Worm (Caenorhabditis elegans): Measurements from ENCODE around the gene unc-17.
"Not testable (repeated sequence)": the region's sequence is repeated elsewhere in the genome, so short reads cannot be mapped to it uniquely, and the experiment has no call there.

Gene unc-17

ce11 chrIV:3593513-3593912 lies 31.0 kb downstream of the unc-17 start, which contains the start of gene taf-2:
Gene taf-2 (minus strand): TSS chrIV:3593613.
- no peak for TF ChIP-seq flt-1 (GFP tag; IDR thresholded peaks at IDR 0.05)
- no peak for TF ChIP-seq ref-1 (GFP tag; conservative IDR thresholded peaks at IDR 0.05)
- TF ChIP-seq tab-1 (GFP tag; IDR thresholded peaks at IDR 0.05) = no peak
- no peak for TF ChIP-seq med-1 (GFP tag; optimal IDR thresholded peaks at IDR 0.05; ENCODE audit: insufficient read depth)
- no peak for TF ChIP-seq cog-1 (tag; optimal IDR thresholded peaks at IDR 0.05)
- TF ChIP-seq ztf-23 (GFP tag; IDR thresholded peaks at IDR 0.05) = no peak
- TF ChIP-seq T22C8.4 (GFP tag; IDR thresholded peaks at IDR 0.05) = no peak
- no peak for TF ChIP-seq klf-2 (GFP tag; conservative IDR thresholded peaks at IDR 0.05)

- no peak for TF ChIP-seq ztf-23 (GFP tag; IDR thresholded peaks at IDR 0.05)
Measured at ce11 chrIV:3590821-3591220, 33.7 kb downstream of the unc-17 start.

ce11 chrIV:3582806-3583205 lies 41.7 kb downstream of the unc-17 start, which contains the start of gene blos-7:
Gene blos-7 (minus strand): TSS chrIV:3582906.
- TF ChIP-seq T22C8.4 (GFP tag; IDR thresholded peaks at IDR 0.05); tab-1 (GFP tag; IDR thresholded peaks at IDR 0.05); med-1 (GFP tag; optimal IDR thresholded peaks at IDR 0.05; ENCODE audit: insufficient read depth): not testable (repeated sequence)

ce11 chrIV:3579477-3579975 lies 45.0 kb downstream of the unc-17 start, which contains the start of gene Y37E11B.1:
Gene Y37E11B.1 (plus strand): TSS chrIV:3579621.
- TF ChIP-seq T22C8.4 (GFP tag; IDR thresholded peaks at IDR 0.05) = no peak
- no peak for TF ChIP-seq ref-1 (GFP tag; conservative IDR thresholded peaks at IDR 0.05)
- no peak for TF ChIP-seq cog-1 (tag; optimal IDR thresholded peaks at IDR 0.05)
- no peak for TF ChIP-seq ztf-29 (GFP tag; IDR thresholded peaks at IDR 0.05)
- no peak for TF ChIP-seq med-1 (GFP tag; optimal IDR thresholded peaks at IDR 0.05; ENCODE audit: insufficient read depth)
- TF ChIP-seq klf-2 (GFP tag; conservative IDR thresholded peaks at IDR 0.05) = no peak
- no peak for TF ChIP-seq tab-1 (GFP tag; IDR thresholded peaks at IDR 0.05)
- TF ChIP-seq ztf-23 (GFP tag; IDR thresholded peaks at IDR 0.05) = no peak
- TF ChIP-seq flt-1 (GFP tag; IDR thresholded peaks at IDR 0.05) = no peak

ce11 chrIV:3578667-3579066 lies 45.8 kb downstream of the unc-17 start:
- TF ChIP-seq flt-1 (GFP tag; IDR thresholded peaks at IDR 0.05) = no peak
- TF ChIP-seq ref-1 (GFP tag; conservative IDR thresholded peaks at IDR 0.05) = no peak

ce11 chrIV:3578155-3578554 lies 46.3 kb downstream of the unc-17 start, which contains the start of gene Y37E11B.2:
Gene Y37E11B.2 (plus strand): TSS chrIV:3578455.
- TF ChIP-seq klf-2 (GFP tag; conservative IDR thresholded peaks at IDR 0.05) (no peak), cog-1 (tag; optimal IDR thresholded peaks at IDR 0.05) (no peak), med-1 (GFP tag; optimal IDR thresholded peaks at IDR 0.05; ENCODE audit: insufficient read depth) (no peak), tab-1 (GFP tag; IDR thresholded peaks at IDR 0.05) (no peak), ref-1 (GFP tag; conservative IDR thresholded peaks at IDR 0.05) (no peak), flt-1 (GFP tag; IDR thresholded peaks at IDR 0.05) (no peak), ztf-29 (GFP tag; IDR thresholded peaks at IDR 0.05) (no peak), T22C8.4 (GFP tag; IDR thresholded peaks at IDR 0.05) (no peak), ztf-23 (GFP tag; IDR thresholded peaks at IDR 0.05) (no peak)

- no peak for TF ChIP-seq ref-1 (GFP tag; conservative IDR thresholded peaks at IDR 0.05)
- no peak for TF ChIP-seq T22C8.4 (GFP tag; IDR thresholded peaks at IDR 0.05)
- TF ChIP-seq flt-1 (GFP tag; IDR thresholded peaks at IDR 0.05) = no peak
- TF ChIP-seq tab-1 (GFP tag; IDR thresholded peaks at IDR 0.05) = no peak
- no peak for TF ChIP-seq ztf-29 (GFP tag; IDR thresholded peaks at IDR 0.05)
- no peak for TF ChIP-seq med-1 (GFP tag; optimal IDR thresholded peaks at IDR 0.05; ENCODE audit: insufficient read depth)
- no peak for TF ChIP-seq ztf-23 (GFP tag; IDR thresholded peaks at IDR 0.05)
- TF ChIP-seq klf-2 (GFP tag; conservative IDR thresholded peaks at IDR 0.05) = no peak
Measured at ce11 chrIV:3570612-3571011, 53.9 kb downstream of the unc-17 start.

ce11 chrIV:3568608-3569007 lies 55.9 kb downstream of the unc-17 start, which contains the start of gene otpl-1:
Gene otpl-1 (plus strand): TSS chrIV:3568979.
- TF ChIP-seq tab-1 (GFP tag; IDR thresholded peaks at IDR 0.05) (no peak), klf-2 (GFP tag; conservative IDR thresholded peaks at IDR 0.05) (no peak), ref-1 (GFP tag; conservative IDR thresholded peaks at IDR 0.05) (no peak), ztf-23 (GFP tag; IDR thresholded peaks at IDR 0.05) (no peak), ztf-29 (GFP tag; IDR thresholded peaks at IDR 0.05) (no peak), med-1 (GFP tag; optimal IDR thresholded peaks at IDR 0.05; ENCODE audit: insufficient read depth) (no peak), flt-1 (GFP tag; IDR thresholded peaks at IDR 0.05) (no peak), T22C8.4 (GFP tag; IDR thresholded peaks at IDR 0.05) (no peak), cog-1 (tag; optimal IDR thresholded peaks at IDR 0.05) (no peak)
